Fruit fly (Drosophila melanogaster): Measurements from ENCODE around the gene CG12320.
A peak's percentile ranks its signal among the peaks of the same experiment; 100 is the strongest.

The CG12320 gene

DNA sequence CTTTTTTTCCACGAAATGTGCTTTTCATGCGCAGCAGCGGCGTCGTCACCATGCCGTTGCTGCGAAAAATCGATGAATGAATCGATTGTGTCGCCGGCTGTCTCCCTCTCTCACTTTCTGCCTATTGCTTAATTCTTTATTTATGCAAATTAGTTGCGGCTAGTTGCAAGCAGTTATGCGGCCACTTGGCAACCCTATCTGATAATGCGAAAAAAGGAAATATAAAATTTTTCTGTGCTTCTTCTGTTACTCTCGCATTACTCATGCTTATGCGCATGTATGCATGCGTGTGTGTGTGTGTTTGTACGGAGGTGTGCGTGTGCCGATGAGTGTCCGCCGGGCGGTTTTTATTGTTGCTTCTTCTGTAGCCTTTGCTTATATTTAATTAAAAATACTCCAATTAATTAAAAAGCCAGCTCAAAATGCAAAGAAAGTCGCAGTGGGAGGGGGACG, 8.8 kb downstream of the CG12320 start (continued):
- TF ChIP-seq CG16779 (GFP tag; IDR thresholded peaks at IDR 0.05) (no peak), danr (GFP tag; IDR thresholded peaks at IDR 0.05) (no peak), Hr51 (GFP tag; optimal IDR thresholded peaks at IDR 0.05) (peak in 1 of 2 experiments; percentile 12), az2 (GFP tag; optimal IDR thresholded peaks at IDR 0.05) (no peak), CkIIα-i1 (GFP tag; IDR thresholded peaks at IDR 0.05) (no peak), ewg (GFP tag; optimal IDR thresholded peaks at IDR 0.05) (peak; percentile 84), so (GFP tag; IDR thresholded peaks at IDR 0.05) (no peak), Hand (GFP tag; optimal IDR thresholded peaks at IDR 0.05) (no peak), Blimp-1 (GFP tag; optimal IDR thresholded peaks at IDR 0.05) (no peak), Bdp1 (GFP tag; optimal IDR thresholded peaks at IDR 0.05) (no peak), dmrt99B (tag; optimal IDR thresholded peaks at IDR 0.05) (no peak), Scr (GFP tag; IDR thresholded peaks at IDR 0.05; ENCODE audit: partially characterized antibody) (no peak), CG10565 (GFP tag; optimal IDR thresholded peaks at IDR 0.05) (no peak), sens-2 (GFP tag; IDR thresholded peaks at IDR 0.05) (no peak), psq (GFP tag; optimal IDR thresholded peaks at IDR 0.05) (no peak), tup (GFP tag; optimal IDR thresholded peaks at IDR 0.05) (peak; percentile 1), CG3281 (GFP tag; optimal IDR thresholded peaks at IDR 0.05) (peak; percentile 8), vvl (GFP tag; IDR thresholded peaks at IDR 0.05) (peak; percentile 71), CG33213 (GFP tag; optimal IDR thresholded peaks at IDR 0.05) (peak; percentile 10), Lpt (GFP tag; optimal IDR thresholded peaks at IDR 0.05) (no peak), crp (GFP tag; optimal IDR thresholded peaks at IDR 0.05) (no peak), CG6813 (GFP tag; optimal IDR thresholded peaks at IDR 0.05) (peak; percentile 44), br (optimal IDR thresholded peaks at IDR 0.05) (no peak), CG12299 (tag; optimal IDR thresholded peaks at IDR 0.05) (no peak), lov (optimal IDR thresholded peaks at IDR 0.05) (no peak), lov (GFP tag; IDR thresholded peaks at IDR 0.05) (no peak), Oaz (GFP tag; IDR thresholded peaks at IDR 0.05) (no peak), Drgx (GFP tag; IDR thresholded peaks at IDR 0.05) (peak; percentile 46), Poxn (GFP tag; IDR thresholded peaks at IDR 0.05) (no peak), H2.0 (GFP tag; IDR thresholded peaks at IDR 0.05) (no peak), CG4707 (GFP tag; optimal IDR thresholded peaks at IDR 0.05) (no peak), kay (GFP tag; optimal IDR thresholded peaks at IDR 0.05) (peak; percentile 70), peb (GFP tag; IDR thresholded peaks at IDR 0.05) (no peak), Nf-YC (tag; optimal IDR thresholded peaks at IDR 0.05) (no peak), CG4820 (GFP tag; optimal IDR thresholded peaks at IDR 0.05) (no peak), onecut (GFP tag; IDR thresholded peaks at IDR 0.05) (peak; percentile 100), pnt (GFP tag; optimal IDR thresholded peaks at IDR 0.05) (no peak), C15 (GFP tag; IDR thresholded peaks at IDR 0.05) (no peak), maf-S (GFP tag; optimal IDR thresholded peaks at IDR 0.05) (peak; percentile 13), Pdp1 (GFP tag; optimal IDR thresholded peaks at IDR 0.05) (peak in 1 of 2 experiments; percentile 15), CG6175 (GFP tag; IDR thresholded peaks at IDR 0.05) (0 out of 3 replicates have a peak, but pooled peaks have one; percentile 25), fru (optimal IDR thresholded peaks at IDR 0.05) (no peak), CG15514 (GFP tag; optimal IDR thresholded peaks at IDR 0.05) (peak; percentile 41), rib (GFP tag; IDR thresholded peaks at IDR 0.05) (peak; percentile 10; the same call in 1 of the 2 replicates), schlank (tag; optimal IDR thresholded peaks at IDR 0.05) (peak; percentile 3), CG6765 (GFP tag; optimal IDR thresholded peaks at IDR 0.05) (peak; percentile 28), CG7928 (GFP tag; optimal IDR thresholded peaks at IDR 0.05) (no peak), fd102C (GFP tag; optimal IDR thresholded peaks at IDR 0.05) (no peak), CG8290 (GFP tag; optimal IDR thresholded peaks at IDR 0.05) (no peak), CG8290 (tag; optimal IDR thresholded peaks at IDR 0.05) (peak in 1 of 2 experiments; percentile 16), CG2120 (GFP tag; optimal IDR thresholded peaks at IDR 0.05) (peak; percentile 2), CG3995 (GFP tag; optimal IDR thresholded peaks at IDR 0.05) (no peak), Usf (GFP tag; optimal IDR thresholded peaks at IDR 0.05) (no peak)

Data from whole organism, embryonic.